Fruit fly (Drosophila melanogaster): ENCODE results near the gene Pex23.

The Pex23 gene

dm6 chr3L:20320652-20321051, 18.7 kb upstream of the Pex23 start, which contains the start of gene Spn77Bb:
TSS of gene Spn77Bb (plus strand) at chr3L:20320952.
- TF ChIP-seq toe (GFP tag; optimal IDR thresholded peaks at IDR 0.05) (no peak), Clk (GFP tag; optimal IDR thresholded peaks at IDR 0.05) (no peak), CG1620 (GFP tag; optimal IDR thresholded peaks at IDR 0.05) (no peak), CG14711 (tag; optimal IDR thresholded peaks at IDR 0.05) (no peak), Hr96 (GFP tag; optimal IDR thresholded peaks at IDR 0.05) (no peak), CG5204 (GFP tag; optimal IDR thresholded peaks at IDR 0.05) (no peak)

dm6 chr3L:20320044-20320443, 18.1 kb upstream of the Pex23 start:
- no peak for TF ChIP-seq CG14711 (tag; optimal IDR thresholded peaks at IDR 0.05)
- TF ChIP-seq toe (GFP tag; optimal IDR thresholded peaks at IDR 0.05): no peak
- TF ChIP-seq cic (GFP tag; optimal IDR thresholded peaks at IDR 0.05): no peak
- TF ChIP-seq CG11617 (GFP tag; optimal IDR thresholded peaks at IDR 0.05): no peak
- no peak for TF ChIP-seq CG12768 (GFP tag; optimal IDR thresholded peaks at IDR 0.05)
- no peak for TF ChIP-seq CG5204 (GFP tag; optimal IDR thresholded peaks at IDR 0.05)
- TF ChIP-seq CG1620 (GFP tag; optimal IDR thresholded peaks at IDR 0.05): no peak

- peak; percentile 36 for TF ChIP-seq kay (GFP tag; ENCODE audit: borderline replicate concordance)
- TF ChIP-seq Crg-1 (GFP tag; optimal IDR thresholded peaks at IDR 0.05): no peak
- peak; percentile 79 for TF ChIP-seq cic (GFP tag; optimal IDR thresholded peaks at IDR 0.05)
Measured at dm6 chr3L:20317751-20318150, 15.8 kb upstream of the Pex23 start.

- TF ChIP-seq kay (GFP tag; ENCODE audit: borderline replicate concordance): peak; percentile 64
- no peak for TF ChIP-seq CG7101 (tag; optimal IDR thresholded peaks at IDR 0.05)
- peak; percentile 80 for TF ChIP-seq CG12768 (GFP tag; optimal IDR thresholded peaks at IDR 0.05)
- TF ChIP-seq Mnt (GFP tag; optimal IDR thresholded peaks at IDR 0.05): peak; percentile 60
- peak; percentile 23 for TF ChIP-seq CG33017 (tag; optimal IDR thresholded peaks at IDR 0.05)
- TF ChIP-seq Hr96 (GFP tag; optimal IDR thresholded peaks at IDR 0.05): no peak
- peak; percentile 4 for TF ChIP-seq toe (GFP tag; optimal IDR thresholded peaks at IDR 0.05)
- TF ChIP-seq CG1620 (GFP tag; optimal IDR thresholded peaks at IDR 0.05): no peak
- peak; percentile 78 for TF ChIP-seq cic (GFP tag; optimal IDR thresholded peaks at IDR 0.05)
- TF ChIP-seq bab1 (GFP tag; optimal IDR thresholded peaks at IDR 0.05): no peak
Measured at dm6 chr3L:20316956-20317589, 15.1 kb upstream of the Pex23 start, which contains the start of gene Spn77Ba. TSS of gene Spn77Ba (plus strand) at chr3L:20317190.

dm6 chr3L:20313469-20313868, 11.5 kb upstream of the Pex23 start, which contains the start of gene alphaSnap:
TSS of gene alphaSnap (plus strand) at chr3L:20313632.
- peak; percentile 63 for TF ChIP-seq Crg-1 (GFP tag; optimal IDR thresholded peaks at IDR 0.05)
- TF ChIP-seq bab1 (GFP tag; optimal IDR thresholded peaks at IDR 0.05): peak; percentile 43
- no peak for TF ChIP-seq kay (GFP tag; ENCODE audit: borderline replicate concordance)
- peak; percentile 15 for TF ChIP-seq ovo (GFP tag; optimal IDR thresholded peaks at IDR 0.05)
- TF ChIP-seq CG1620 (GFP tag; optimal IDR thresholded peaks at IDR 0.05): peak; percentile 71
- no peak for TF ChIP-seq cic (GFP tag; optimal IDR thresholded peaks at IDR 0.05)
- TF ChIP-seq tj (GFP tag; optimal IDR thresholded peaks at IDR 0.05): peak; percentile 6
- TF ChIP-seq CG5204 (GFP tag; optimal IDR thresholded peaks at IDR 0.05): no peak
- TF ChIP-seq CG14711 (tag; optimal IDR thresholded peaks at IDR 0.05): peak; percentile 43
- TF ChIP-seq Hr96 (GFP tag; optimal IDR thresholded peaks at IDR 0.05): peak; percentile 29
- peak; percentile 15 for TF ChIP-seq toe (GFP tag; optimal IDR thresholded peaks at IDR 0.05)
- peak; percentile 29 for TF ChIP-seq Mnt (GFP tag; optimal IDR thresholded peaks at IDR 0.05)
- TF ChIP-seq CG11617 (GFP tag; optimal IDR thresholded peaks at IDR 0.05): no peak
- no peak for TF ChIP-seq Clk (GFP tag; optimal IDR thresholded peaks at IDR 0.05)
- no peak for TF ChIP-seq CG12768 (GFP tag; optimal IDR thresholded peaks at IDR 0.05)
- no peak for TF ChIP-seq cnc (optimal IDR thresholded peaks at IDR 0.05)
- TF ChIP-seq pad (GFP tag; optimal IDR thresholded peaks at IDR 0.05): peak; percentile 18
- TF ChIP-seq CG7101 (tag; optimal IDR thresholded peaks at IDR 0.05): peak; percentile 45
- no peak for TF ChIP-seq CG33017 (tag; optimal IDR thresholded peaks at IDR 0.05)
- TF ChIP-seq CG7045 (GFP tag; optimal IDR thresholded peaks at IDR 0.05): no peak

dm6 chr3L:20309758-20310733, 8.1 kb upstream of the Pex23 start:
- TF ChIP-seq CG12768 (GFP tag; optimal IDR thresholded peaks at IDR 0.05) (no peak), ovo (GFP tag; optimal IDR thresholded peaks at IDR 0.05) (peak; percentile 5), CG1620 (GFP tag; optimal IDR thresholded peaks at IDR 0.05) (peak; percentile 77), CG33017 (tag; optimal IDR thresholded peaks at IDR 0.05) (no peak), CG5204 (GFP tag; optimal IDR thresholded peaks at IDR 0.05) (no peak), CG7101 (tag; optimal IDR thresholded peaks at IDR 0.05) (peak; percentile 53), CG14711 (tag; optimal IDR thresholded peaks at IDR 0.05) (peak; percentile 44), pad (GFP tag; optimal IDR thresholded peaks at IDR 0.05) (peak; percentile 68), bab1 (GFP tag; optimal IDR thresholded peaks at IDR 0.05) (peak; percentile 66), tj (GFP tag; optimal IDR thresholded peaks at IDR 0.05) (no peak), Mnt (GFP tag; optimal IDR thresholded peaks at IDR 0.05) (peak; percentile 20), Crg-1 (GFP tag; optimal IDR thresholded peaks at IDR 0.05) (peak; percentile 73), cic (GFP tag; optimal IDR thresholded peaks at IDR 0.05) (no peak), kay (GFP tag; ENCODE audit: borderline replicate concordance) (no peak)
